Fruit fly (Drosophila melanogaster): ENCODE data around the gene CG16863.

- no peak for TF ChIP-seq CG8319 (GFP tag; optimal IDR thresholded peaks at IDR 0.05)
- no peak for TF ChIP-seq vri (GFP tag; optimal IDR thresholded peaks at IDR 0.05)
- no peak for TF ChIP-seq CG10669 (GFP tag; optimal IDR thresholded peaks at IDR 0.05)
- no peak for TF ChIP-seq CG6808 (GFP tag; optimal IDR thresholded peaks at IDR 0.05)
- TF ChIP-seq CG11294 (GFP tag; IDR thresholded peaks at IDR 0.05): no peak
- no peak for TF ChIP-seq CG6792 (GFP tag; optimal IDR thresholded peaks at IDR 0.05)
- no peak for TF ChIP-seq OdsH (GFP tag; optimal IDR thresholded peaks at IDR 0.05)
- no peak for TF ChIP-seq CG34406 (GFP tag; optimal IDR thresholded peaks at IDR 0.05)
- no peak for TF ChIP-seq Gug (GFP tag; IDR thresholded peaks at IDR 0.05)
- no peak for TF ChIP-seq Ets21C (GFP tag; optimal IDR thresholded peaks at IDR 0.05)
Observed at dm6 chr2L:13813156-13813555, 22.4 kb downstream of the CG16863 start, which contains the start of gene CG16888.
